Fruit fly (Drosophila melanogaster) whole organism, prepupa: ENCODE data around the gene CG31960.

Source experiments
- Blimp-1 ChIP-seq: fragments of 200-800 bp; sonication (Bioruptor generic); optimal IDR thresholded peaks from 3 replicates; lab custom pipeline; 2017; ENCODE audit warnings: missing biosample characterization, missing genetic modification characterization, mild to moderate bottlenecking, moderate library complexity, missing genetic modification reagents
- CG10631 ChIP-seq: fragments of 200-800 bp; sonication (Bioruptor generic); optimal IDR thresholded peaks from 2 replicates; lab custom pipeline; 2016; ENCODE audit warnings: missing biosample characterization, missing genetic modification characterization
- CG11762 ChIP-seq: fragments of 200-800 bp; sonication (Bioruptor generic); optimal IDR thresholded peaks from 3 replicates; lab custom pipeline; 2016; ENCODE audit warnings: missing biosample characterization, missing genetic modification characterization; ENCODE audit not compliant: insufficient read depth
- CG11902 ChIP-seq: fragments of 200-800 bp; sonication (Bioruptor generic); optimal IDR thresholded peaks from 3 replicates; lab custom pipeline; 2016; ENCODE audit warnings: missing biosample characterization, missing genetic modification characterization
- CG15336 ChIP-seq: fragments of 200-800 bp; sonication (Bioruptor generic); IDR thresholded peaks from 2 replicates; pipeline ENCODE4 v1.3.6; 2022; ENCODE audit warnings: missing biosample characterization, missing genetic modification characterization
- CG16779 ChIP-seq: fragments of 200-800 bp; sonication (Bioruptor generic); optimal IDR thresholded peaks from 3 replicates; lab custom pipeline; 2017; ENCODE audit warnings: missing biosample characterization, mild to moderate bottlenecking, missing genetic modification characterization
- CG34406 ChIP-seq: fragments of 200-800 bp; sonication (Bioruptor generic); optimal IDR thresholded peaks from 3 replicates; lab custom pipeline; 2016; ENCODE audit warnings: missing biosample characterization, missing genetic modification characterization
- CG3919 ChIP-seq: fragments of 200-800 bp; sonication (Bioruptor generic); optimal IDR thresholded peaks from 3 replicates; lab custom pipeline; 2016; ENCODE audit warnings: missing biosample characterization, missing genetic modification characterization
- CG4318 ChIP-seq: fragments of 200-800 bp; sonication (Bioruptor generic); optimal IDR thresholded peaks from 3 replicates; lab custom pipeline; 2017; ENCODE audit warnings: missing biosample characterization, mild to moderate bottlenecking, missing genetic modification characterization
- CG6163 ChIP-seq: fragments of 200-800 bp; sonication (Bioruptor generic); IDR thresholded peaks from 3 replicates; pipeline ENCODE4 v1.3.6; 2022; ENCODE audit warnings: missing biosample characterization, missing genetic modification characterization
- CG6276 ChIP-seq: fragments of 200-800 bp; sonication (Bioruptor generic); optimal IDR thresholded peaks from 2 replicates; lab custom pipeline; 2017; ENCODE audit warnings: missing biosample characterization, mild to moderate bottlenecking, missing genetic modification characterization
- CG6792 ChIP-seq: fragments of 200-800 bp; sonication (Bioruptor generic); optimal IDR thresholded peaks from 3 replicates; lab custom pipeline; 2016; ENCODE audit warnings: missing biosample characterization, missing genetic modification characterization
- CG6808 ChIP-seq: fragments of 200-800 bp; sonication (Bioruptor generic); optimal IDR thresholded peaks from 3 replicates; lab custom pipeline; 2017; ENCODE audit warnings: missing biosample characterization, missing genetic modification characterization, mild to moderate bottlenecking, moderate library complexity, missing genetic modification reagents
- CG6854 ChIP-seq: fragments of 200-800 bp; sonication (Bioruptor generic); optimal IDR thresholded peaks from 2 replicates; lab custom pipeline; 2017; ENCODE audit warnings: missing biosample characterization, mild to moderate bottlenecking, missing genetic modification characterization
- CG7368 ChIP-seq: fragments of 200-800 bp; sonication (Bioruptor generic); optimal IDR thresholded peaks from 3 replicates; lab custom pipeline; 2016; ENCODE audit warnings: missing biosample characterization, missing genetic modification characterization
- CG8119 ChIP-seq: fragments of 200-800 bp; sonication (Bioruptor generic); IDR thresholded peaks from 3 replicates; pipeline ENCODE4 v1.3.6; 2022; ENCODE audit warnings: missing biosample characterization, missing genetic modification characterization
- CG9139 ChIP-seq: fragments of 200-800 bp; sonication (Bioruptor generic); optimal IDR thresholded peaks from 3 replicates; lab custom pipeline; 2017; ENCODE audit warnings: missing biosample characterization, mild to moderate bottlenecking, missing genetic modification characterization
- Eip75B ChIP-seq: fragments of 200-800 bp; sonication (Bioruptor generic); optimal IDR thresholded peaks from 3 replicates; lab custom pipeline; 2016; ENCODE audit warnings: missing biosample characterization, missing genetic modification characterization
- Eip78C ChIP-seq: fragments of 200-800 bp; sonication (Bioruptor generic); peaks from one replicate; lab custom pipeline; 2016; ENCODE audit warnings: missing biosample characterization, missing genetic modification characterization
- Ets21C ChIP-seq: fragments of 200-800 bp; sonication (Bioruptor generic); optimal IDR thresholded peaks from 3 replicates; lab custom pipeline; 2016; ENCODE audit warnings: missing biosample characterization, missing genetic modification characterization
- Ets96B ChIP-seq: fragments of 200-800 bp; optimal IDR thresholded peaks from 2 replicates; lab custom pipeline; 2019; ENCODE audit warnings: missing biosample characterization, mild to moderate bottlenecking, missing genetic modification characterization, moderate library complexity
- Gug ChIP-seq: fragments of 200-800 bp; sonication (Bioruptor generic); IDR thresholded peaks from 2 replicates; pipeline ENCODE4 v1.3.6; 2022; ENCODE audit warnings: missing biosample characterization, missing genetic modification characterization
- Hr38 ChIP-seq: sonication (Bioruptor generic); optimal IDR thresholded peaks from 2 replicates; lab custom pipeline; 2016; ENCODE audit warnings: missing biosample characterization, missing genetic modification characterization
- Hr39 ChIP-seq: fragments of 200-800 bp; sonication (Bioruptor generic); optimal IDR thresholded peaks from 2 replicates; lab custom pipeline; 2016; ENCODE audit warnings: missing biosample characterization, missing genetic modification characterization
- Hr4 ChIP-seq: fragments of 200-800 bp; sonication (Bioruptor generic); optimal IDR thresholded peaks from 3 replicates; lab custom pipeline; 2016; ENCODE audit warnings: missing biosample characterization, missing genetic modification characterization
- Met ChIP-seq: fragments of 200-800 bp; sonication (Bioruptor generic); optimal IDR thresholded peaks from 3 replicates; lab custom pipeline; 2016; ENCODE audit warnings: missing biosample characterization, missing genetic modification characterization
- OdsH ChIP-seq: fragments of 200-800 bp; sonication (Bioruptor generic); optimal IDR thresholded peaks from 3 replicates; lab custom pipeline; 2016; ENCODE audit warnings: missing biosample characterization, missing genetic modification characterization
- Sox14 ChIP-seq: fragments of 200-800 bp; sonication (Bioruptor generic); optimal IDR thresholded peaks from 3 replicates; lab custom pipeline; 2016; ENCODE audit warnings: missing biosample characterization, missing genetic modification characterization
- acj6 ChIP-seq: fragments of 200-800 bp; sonication (Bioruptor generic); optimal IDR thresholded peaks from 3 replicates; lab custom pipeline; 2016; ENCODE audit warnings: missing biosample characterization, missing genetic modification characterization
- cyc ChIP-seq: fragments of 200-800 bp; sonication (Bioruptor generic); optimal IDR thresholded peaks from 3 replicates; lab custom pipeline; 2016; ENCODE audit warnings: missing biosample characterization, missing genetic modification characterization
- dac ChIP-seq: fragments of 200-800 bp; sonication (Bioruptor generic); optimal IDR thresholded peaks from 2 replicates; lab custom pipeline; 2017; ENCODE audit warnings: missing biosample characterization, mild to moderate bottlenecking, missing genetic modification characterization
- dsx ChIP-seq: fragments of 200-800 bp; optimal IDR thresholded peaks from 3 replicates; lab custom pipeline; 2019; ENCODE audit warnings: missing biosample characterization, mild to moderate bottlenecking, missing genetic modification characterization, moderate library complexity; ENCODE audit not compliant: poor library complexity, severe bottlenecking
- fd59A ChIP-seq: fragments of 200-800 bp; sonication (Bioruptor generic); optimal IDR thresholded peaks from 2 replicates; lab custom pipeline; 2017; ENCODE audit warnings: missing biosample characterization, mild to moderate bottlenecking, missing genetic modification characterization, missing genetic modification reagents
- fkh ChIP-seq: fragments of 200-800 bp; sonication (Bioruptor generic); optimal IDR thresholded peaks from 3 replicates; lab custom pipeline; 2017; ENCODE audit warnings: missing biosample characterization, mild to moderate bottlenecking, missing genetic modification characterization, moderate library complexity
- lz ChIP-seq: fragments of 200-800 bp; sonication (Bioruptor generic); optimal IDR thresholded peaks from 3 replicates; lab custom pipeline; 2016; ENCODE audit warnings: missing biosample characterization, missing genetic modification characterization
- pdm3 ChIP-seq: fragments of 200-800 bp; sonication (Bioruptor generic); optimal IDR thresholded peaks from 3 replicates; lab custom pipeline; 2016; ENCODE audit warnings: missing biosample characterization, missing genetic modification characterization
- salr ChIP-seq, 2 experiments: fragments of 200-800 bp; sonication (Bioruptor generic); optimal IDR thresholded peaks; 3 replicates each; lab custom pipeline; 2016 to 2018; ENCODE audit warnings: missing biosample characterization in 2 of 2, missing genetic modification characterization in 2 of 2, mild to moderate bottlenecking in 1 of 2
- ss ChIP-seq, 2 experiments: fragments of 200-800 bp; sonication (Bioruptor generic); optimal IDR thresholded peaks; 2 replicates in 1 of 2; 3 replicates in 1 of 2; lab custom pipeline; 2017 to 2018; ENCODE audit warnings: mild to moderate bottlenecking in 2 of 2, missing biosample characterization in 2 of 2, missing genetic modification characterization in 2 of 2, moderate library complexity in 1 of 2
- topi ChIP-seq: fragments of 200-800 bp; sonication (Bioruptor generic); optimal IDR thresholded peaks from 3 replicates; lab custom pipeline; 2016; ENCODE audit warnings: missing biosample characterization, missing genetic modification characterization
- vri ChIP-seq: fragments of 200-800 bp; sonication (Bioruptor generic); optimal IDR thresholded peaks from 3 replicates; lab custom pipeline; 2016; ENCODE audit warnings: missing biosample characterization, mild to moderate bottlenecking, missing genetic modification characterization

Gene CG31960

dm6 chr2L:3825413-3825812, 40.7 kb downstream of the CG31960 start, which contains the start of gene slp1:
slp1 (plus strand) TSS chr2L:3825675.
- TF ChIP-seq dac (GFP tag; lab: Kevin White, UChicago): no peak
- 0 out of 3 replicates have a peak, but pooled peaks have one; percentile 20 for TF ChIP-seq CG6163
- peak; percentile 1 for TF ChIP-seq fkh
- peak in 1 of 2 experiments; percentile 12 for TF ChIP-seq ss (GFP tag; optimal IDR thresholded peaks at IDR 0.05; lab: Kevin White, UChicago)
- no peak for TF ChIP-seq Ets96B (tag; lab: Kevin White, UChicago)

- TF ChIP-seq salr (GFP tag; optimal IDR thresholded peaks at IDR 0.05; lab: Kevin White, UChicago): no peak
- TF ChIP-seq acj6 (GFP tag; lab: Kevin White, UChicago): no peak
- TF ChIP-seq Ets96B (tag; lab: Kevin White, UChicago): no peak
- no peak for TF ChIP-seq CG7368 (GFP tag; lab: Kevin White, UChicago)
- no peak for TF ChIP-seq CG34406
- TF ChIP-seq, all 60 proteins: peak for 0
Observed at dm6 chr2L:3827406-3828133, 42.8 kb downstream of the CG31960 start.

dm6 chr2L:3829220-3829619, 44.5 kb downstream of the CG31960 start:
- TF ChIP-seq CG6276 (GFP tag; lab: Kevin White, UChicago) (no peak), lz (no peak), CG34406 (no peak), CG3919 (GFP tag; lab: Kevin White, UChicago) (no peak), Met (GFP tag; lab: Kevin White, UChicago) (no peak), topi (no peak), pdm3 (GFP tag; lab: Kevin White, UChicago) (no peak), Sox14 (no peak), Blimp-1 (no peak), CG15336 (no peak), CG6808 (no peak)
- TF ChIP-seq, all 60 proteins: peak for 0

- TF ChIP-seq CG9139 (GFP tag; lab: Kevin White, UChicago) (no peak), vri (no peak), CG6792 (GFP tag; lab: Kevin White, UChicago) (no peak), CG11762 (GFP tag; lab: Kevin White, UChicago) (no peak), Ets96B (tag; lab: Kevin White, UChicago) (no peak), CG8119 (GFP tag; lab: Robert Waterston, UW) (no peak), Eip75B (no peak), cyc (GFP tag; lab: Kevin White, UChicago) (no peak), fd59A (GFP tag; lab: Kevin White, UChicago) (no peak), CG6854 (GFP tag; lab: Kevin White, UChicago) (no peak), CG15336 (no peak), acj6 (GFP tag; lab: Kevin White, UChicago) (no peak)
Observed at dm6 chr2L:3831694-3832093, 46.9 kb downstream of the CG31960 start.

- TF ChIP-seq dsx (peak; percentile 55), CG10631 (GFP tag; lab: Kevin White, UChicago) (peak; percentile 48), OdsH (peak; percentile 64), CG6163 (peak; percentile 80), CG3919 (GFP tag; lab: Kevin White, UChicago) (peak; percentile 78), ss (GFP tag; optimal IDR thresholded peaks at IDR 0.05; lab: Kevin White, UChicago) (peak; percentile 72 to 94), Gug (peak; percentile 57; the same call in 1 of the 2 replicates), CG16779 (tag; lab: Kevin White, UChicago) (peak; percentile 26), CG9139 (GFP tag; lab: Kevin White, UChicago) (no peak), CG6808 (peak; percentile 59), Eip78C (GFP tag; lab: Kevin White, UChicago) (peak; percentile 88), CG6792 (GFP tag; lab: Kevin White, UChicago) (peak; percentile 71), acj6 (GFP tag; lab: Kevin White, UChicago) (peak; percentile 50), CG8119 (GFP tag; lab: Robert Waterston, UW) (0 out of 3 replicates have a peak, but pooled peaks have one; percentile 27), Hr38 (GFP tag; lab: Kevin White, UChicago) (no peak), CG6854 (GFP tag; lab: Kevin White, UChicago) (no peak), pdm3 (GFP tag; lab: Kevin White, UChicago) (peak; percentile 72), Ets96B (tag; lab: Kevin White, UChicago) (peak; percentile 58), Hr39 (GFP tag; lab: Kevin White, UChicago) (peak; percentile 73), CG4318 (GFP tag; lab: Kevin White, UChicago) (peak; percentile 15), dac (GFP tag; lab: Kevin White, UChicago) (no peak), CG11902 (peak; percentile 39), Hr4 (GFP tag; lab: Kevin White, UChicago) (peak; percentile 29), Ets21C (GFP tag; lab: Kevin White, UChicago) (peak; percentile 48), CG7368 (GFP tag; lab: Kevin White, UChicago) (peak; percentile 24)
Observed at dm6 chr2L:3832249-3832675, 47.5 kb downstream of the CG31960 start.
